Fruit fly (Drosophila melanogaster) whole organism, embryonic: ENCODE measurements around the gene CG13481.

ENCODE experiments used
- Blimp-1 ChIP-seq: fragments of 200-800 bp; sonication (Bioruptor generic); optimal IDR thresholded peaks from 3 replicates; lab custom pipeline; 2018; ENCODE audit warnings: missing biosample characterization, missing genetic modification characterization, mild to moderate bottlenecking, moderate library complexity, missing genetic modification reagents
- CG10209 ChIP-seq: fragments of 200-800 bp; sonication (Bioruptor generic); optimal IDR thresholded peaks from 3 replicates; lab custom pipeline; 2017; ENCODE audit warnings: missing biosample characterization, mild to moderate bottlenecking, missing genetic modification characterization, missing genetic modification reagents
- CG10431 ChIP-seq: fragments of 200-800 bp; sonication (Bioruptor generic); optimal IDR thresholded peaks from 3 replicates; lab custom pipeline; 2018; ENCODE audit warnings: missing biosample characterization, mild to moderate bottlenecking, missing genetic modification characterization
- CG10959 ChIP-seq: fragments of 200-800 bp; sonication (Bioruptor generic); IDR thresholded peaks from 2 replicates; pipeline ENCODE4 v1.3.6; 2022; ENCODE audit warnings: missing biosample characterization, missing genetic modification characterization
- CG11723 ChIP-seq: fragments of 200-800 bp; sonication (Bioruptor generic); optimal IDR thresholded peaks from 2 replicates; lab custom pipeline; 2017; ENCODE audit warnings: missing biosample characterization, mild to moderate bottlenecking, missing genetic modification characterization
- CG12071 ChIP-seq: fragments of 200-800 bp; sonication (Bioruptor generic); optimal IDR thresholded peaks from 3 replicates; lab custom pipeline; 2018; ENCODE audit warnings: missing biosample characterization, mild to moderate bottlenecking, missing genetic modification characterization
- CG1233 ChIP-seq: fragments of 200-800 bp; sonication (Bioruptor generic); optimal IDR thresholded peaks from 4 replicates; lab custom pipeline; 2018; ENCODE audit warnings: missing biosample characterization, mild to moderate bottlenecking, missing genetic modification characterization
- CG12391 ChIP-seq: fragments of 200-800 bp; sonication (Bioruptor generic); optimal IDR thresholded peaks from 3 replicates; lab custom pipeline; 2018; ENCODE audit warnings: missing biosample characterization, mild to moderate bottlenecking, missing genetic modification characterization, moderate library complexity
- CG13424 ChIP-seq: fragments of 200-800 bp; sonication (Bioruptor generic); optimal IDR thresholded peaks from 2 replicates; lab custom pipeline; 2019; ENCODE audit warnings: missing biosample characterization, mild to moderate bottlenecking, missing genetic modification characterization, moderate library complexity
- CG15269 ChIP-seq: fragments of 200-800 bp; sonication (Bioruptor generic); optimal IDR thresholded peaks from 2 replicates; lab custom pipeline; 2018; ENCODE audit warnings: missing biosample characterization, mild to moderate bottlenecking, missing genetic modification characterization, moderate library complexity
- CG15601 ChIP-seq: fragments of 200-800 bp; sonication (Bioruptor generic); optimal IDR thresholded peaks from 3 replicates; lab custom pipeline; 2019; ENCODE audit warnings: missing biosample characterization, mild to moderate bottlenecking, missing genetic modification characterization, moderate library complexity
- CG17568 ChIP-seq: fragments of 200-800 bp; sonication (Bioruptor generic); optimal IDR thresholded peaks from 2 replicates; lab custom pipeline; 2018; ENCODE audit warnings: missing biosample characterization, mild to moderate bottlenecking, missing genetic modification characterization, moderate library complexity
- CG18599 ChIP-seq: fragments of 200-800 bp; sonication (Bioruptor generic); optimal IDR thresholded peaks from 3 replicates; lab custom pipeline; 2017; ENCODE audit warnings: missing biosample characterization, missing genetic modification characterization, mild to moderate bottlenecking, moderate library complexity, missing genetic modification reagents
- CG2202 ChIP-seq: fragments of 200-800 bp; sonication (Bioruptor generic); optimal IDR thresholded peaks from 2 replicates; lab custom pipeline; 2018; ENCODE audit warnings: missing biosample characterization, mild to moderate bottlenecking, missing genetic modification characterization
- CG2678 ChIP-seq: fragments of 200-800 bp; sonication (Bioruptor generic); optimal IDR thresholded peaks from 3 replicates; lab custom pipeline; 2019; ENCODE audit warnings: missing biosample characterization, mild to moderate bottlenecking, missing genetic modification characterization, moderate library complexity
- CG2712 ChIP-seq: fragments of 200-800 bp; optimal IDR thresholded peaks from 3 replicates; lab custom pipeline; 2019; ENCODE audit warnings: missing biosample characterization, mild to moderate bottlenecking, missing genetic modification characterization, moderate library complexity
- CG33557 ChIP-seq: fragments of 200-800 bp; sonication (Bioruptor generic); optimal IDR thresholded peaks from 2 replicates; lab custom pipeline; 2019; ENCODE audit warnings: missing biosample characterization, mild to moderate bottlenecking, missing genetic modification characterization, moderate library complexity
- CG4707 ChIP-seq: fragments of 200-800 bp; sonication (Bioruptor generic); optimal IDR thresholded peaks from 2 replicates; lab custom pipeline; 2018; ENCODE audit warnings: missing biosample characterization, mild to moderate bottlenecking, missing genetic modification characterization, moderate library complexity
- CG5180 ChIP-seq: fragments of 200-800 bp; sonication (Bioruptor generic); optimal IDR thresholded peaks from 3 replicates; lab custom pipeline; 2017; ENCODE audit warnings: missing biosample characterization, missing genetic modification characterization, mild to moderate bottlenecking, moderate library complexity, missing genetic modification reagents
- CG6254 ChIP-seq: fragments of 200-800 bp; sonication (Bioruptor generic); optimal IDR thresholded peaks from 3 replicates; lab custom pipeline; 2017; ENCODE audit warnings: mild to moderate bottlenecking, missing biosample characterization, missing genetic modification reagents, missing genetic modification characterization
- CG7357 ChIP-seq: fragments of 200-800 bp; sonication (Bioruptor generic); IDR thresholded peaks from 3 replicates; pipeline ENCODE4 v1.3.6; 2022; ENCODE audit warnings: missing biosample characterization, missing genetic modification characterization
- CG7987 ChIP-seq: fragments of 200-800 bp; sonication (Bioruptor generic); optimal IDR thresholded peaks from 2 replicates; lab custom pipeline; 2018; ENCODE audit warnings: missing biosample characterization, mild to moderate bottlenecking, missing genetic modification characterization, moderate library complexity
- CG8359 ChIP-seq: fragments of 200-800 bp; sonication (Bioruptor generic); optimal IDR thresholded peaks from 2 replicates; lab custom pipeline; 2017; ENCODE audit warnings: missing biosample characterization, mild to moderate bottlenecking, missing genetic modification characterization, borderline replicate concordance
- CG9609 ChIP-seq: fragments of 200-800 bp; sonication (Bioruptor generic); optimal IDR thresholded peaks from 3 replicates; lab custom pipeline; 2016; ENCODE audit warnings: missing biosample characterization, missing genetic modification characterization
- Drgx ChIP-seq: fragments of 200-800 bp; sonication (Bioruptor generic); IDR thresholded peaks from 2 replicates; pipeline ENCODE4 v1.3.6; 2022; ENCODE audit warnings: missing biosample characterization, missing genetic modification characterization
- Eip74EF ChIP-seq, 2 experiments: fragments of 200-800 bp in 1 of 2; fragments of >200 bp in 1 of 2; sonication (Bioruptor generic) in 1 of 2; optimal IDR thresholded peaks; 2 replicates each; lab custom pipeline; 2017 to 2019; ENCODE audit warnings: missing biosample characterization in 2 of 2, missing genetic modification characterization in 2 of 2, mild to moderate bottlenecking in 1 of 2, moderate library complexity in 1 of 2
- Fer1 ChIP-seq: fragments of 200-800 bp; sonication (Bioruptor generic); optimal IDR thresholded peaks from 2 replicates; lab custom pipeline; 2017; ENCODE audit warnings: missing biosample characterization, mild to moderate bottlenecking, missing genetic modification characterization
- HHEX ChIP-seq: fragments of 200-800 bp; sonication (Bioruptor generic); optimal IDR thresholded peaks from 3 replicates; lab custom pipeline; 2017; ENCODE audit warnings: missing biosample characterization, mild to moderate bottlenecking, missing genetic modification characterization, missing genetic modification reagents
- Hmr ChIP-seq: fragments of 200-800 bp; sonication (Bioruptor generic); optimal IDR thresholded peaks from 3 replicates; lab custom pipeline; 2017; ENCODE audit warnings: mild to moderate bottlenecking, missing biosample characterization, missing genetic modification reagents, missing genetic modification characterization
- Med ChIP-seq: fragments of 200-800 bp; sonication (Bioruptor generic); peaks from one replicate; lab custom pipeline; 2016; ENCODE audit warnings: missing biosample characterization, missing genetic modification characterization, mild to moderate bottlenecking, inconsistent platforms, moderate library complexity
- Nf-YA ChIP-seq: fragments of 200-800 bp; sonication (Bioruptor generic); IDR thresholded peaks from 2 replicates; pipeline ENCODE4 v1.3.6; 2022; ENCODE audit warnings: missing biosample characterization, missing genetic modification characterization
- Sox102F ChIP-seq: fragments of 200-800 bp; sonication (Bioruptor generic); optimal IDR thresholded peaks from 2 replicates; lab custom pipeline; 2018; ENCODE audit warnings: missing biosample characterization, mild to moderate bottlenecking, missing genetic modification characterization, moderate library complexity
- Taf1 ChIP-seq: fragments of 200-800 bp; sonication (Bioruptor generic); IDR thresholded peaks from 2 replicates; pipeline ENCODE4 v1.3.6; 2022; ENCODE audit warnings: missing biosample characterization, missing genetic modification characterization
- exex ChIP-seq: fragments of 200-800 bp; sonication (Bioruptor generic); optimal IDR thresholded peaks from 4 replicates; lab custom pipeline; 2018; ENCODE audit warnings: missing biosample characterization, mild to moderate bottlenecking, missing genetic modification characterization, moderate library complexity
- fd64A ChIP-seq: fragments of 200-800 bp; sonication (Bioruptor generic); optimal IDR thresholded peaks from 3 replicates; lab custom pipeline; 2018; ENCODE audit warnings: missing biosample characterization, mild to moderate bottlenecking, missing genetic modification characterization
- gem ChIP-seq: fragments of 200-800 bp; sonication (Bioruptor generic); optimal IDR thresholded peaks from 2 replicates; lab custom pipeline; 2019; ENCODE audit warnings: missing biosample characterization, mild to moderate bottlenecking, missing genetic modification characterization, moderate library complexity
- lab ChIP-seq: fragments of 200-800 bp; sonication (Bioruptor generic); optimal IDR thresholded peaks from 3 replicates; lab custom pipeline; 2017; ENCODE audit warnings: missing biosample characterization, missing genetic modification characterization, mild to moderate bottlenecking, moderate library complexity, missing genetic modification reagents
- lola ChIP-seq, 3 experiments: fragments of >200 bp in 2 of 3; fragments of 200-800 bp in 1 of 3; sonication (Bioruptor generic) in 1 of 3; optimal IDR thresholded peaks; 2 replicates each; lab custom pipeline; 2017 to 2019; ENCODE audit warnings: missing biosample characterization in 3 of 3, missing genetic modification characterization in 3 of 3, mild to moderate bottlenecking in 1 of 3, moderate library complexity in 1 of 3
- odd ChIP-seq: fragments of 200-800 bp; sonication (Bioruptor generic); optimal IDR thresholded peaks from 2 replicates; lab custom pipeline; 2017; ENCODE audit warnings: missing biosample characterization, mild to moderate bottlenecking, missing genetic modification characterization
- pan ChIP-seq, 4 experiments: fragments of >200 bp in 3 of 4; fragments of 200-800 bp in 1 of 4; sonication (Bioruptor generic) in 1 of 4; optimal IDR thresholded peaks in 3 of 4; IDR thresholded peaks in 1 of 4; 2 replicates each; pipeline versions ENCODE4 v1.3.6 to Lab custom; 2017 to 2022; ENCODE audit warnings: missing biosample characterization in 2 of 4, missing genetic modification characterization in 2 of 4, mixed read lengths in 1 of 4
- pnt ChIP-seq: fragments of 200-800 bp; sonication (Bioruptor generic); optimal IDR thresholded peaks from 3 replicates; lab custom pipeline; 2016; ENCODE audit warnings: missing biosample characterization, missing genetic modification characterization
- sens ChIP-seq: fragments of 200-800 bp; sonication (Bioruptor generic); peaks from one replicate; lab custom pipeline; 2016; ENCODE audit warnings: missing biosample characterization, missing genetic modification characterization
- sqz ChIP-seq: fragments of 200-800 bp; sonication (Bioruptor generic); optimal IDR thresholded peaks from 3 replicates; lab custom pipeline; 2018; ENCODE audit warnings: missing biosample characterization, mild to moderate bottlenecking, missing genetic modification characterization
- stwl ChIP-seq: fragments of 200-800 bp; sonication (Bioruptor generic); optimal IDR thresholded peaks from 3 replicates; lab custom pipeline; 2018; ENCODE audit warnings: missing biosample characterization, mild to moderate bottlenecking, missing genetic modification characterization, moderate library complexity
- unpg ChIP-seq: fragments of 200-800 bp; sonication (Bioruptor generic); optimal IDR thresholded peaks from 3 replicates; lab custom pipeline; 2018; ENCODE audit warnings: missing biosample characterization, mild to moderate bottlenecking, missing genetic modification characterization, moderate library complexity

Gene CG13481

DNA sequence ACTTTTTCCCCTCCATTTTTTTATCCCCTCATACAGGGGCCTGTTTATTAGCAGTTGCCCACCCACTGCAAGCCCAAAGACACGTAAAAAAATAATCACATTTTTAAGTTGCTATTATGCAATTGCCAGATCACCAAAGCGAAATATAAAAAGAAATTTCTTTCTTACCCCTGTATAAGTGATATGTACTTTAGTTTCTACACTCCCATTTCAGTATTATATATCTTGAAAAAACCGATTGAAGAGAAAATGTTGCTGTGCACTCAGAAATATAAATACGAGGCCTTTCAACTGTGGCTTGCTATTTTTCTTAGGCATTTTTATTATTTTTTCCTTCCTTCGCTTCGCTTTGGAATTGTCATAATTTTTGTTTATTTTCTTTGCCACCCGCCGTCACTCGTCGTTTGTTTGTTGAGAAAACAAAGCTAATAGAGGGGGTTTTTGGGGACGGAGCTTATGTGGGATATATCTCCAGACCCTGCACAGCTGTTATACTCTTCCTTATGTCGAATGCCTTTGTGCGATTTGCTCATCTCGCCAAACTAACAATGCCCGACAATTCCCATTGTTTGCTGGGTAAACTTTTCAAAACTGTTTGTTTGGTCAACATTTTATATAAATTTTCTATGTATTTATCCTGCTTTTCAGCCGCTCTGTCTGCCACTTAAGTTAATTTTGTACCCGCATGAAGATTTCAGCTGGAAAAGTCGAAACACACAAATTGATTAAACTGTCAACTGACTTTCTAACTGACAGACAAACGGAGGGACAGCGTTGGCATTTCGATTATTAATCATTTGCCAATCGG is 15.0 kb downstream of the CG13481 start (continued):
- TF ChIP-seq CG2712 (tag; lab: Kevin White, UChicago) (peak; percentile 41), odd (GFP tag; lab: Kevin White, UChicago) (peak; percentile 7), CG4707 (GFP tag; lab: Kevin White, UChicago) (no peak), pnt (no peak), Nf-YA (GFP tag; lab: Robert Waterston, UW) (no peak), CG15601 (tag; lab: Kevin White, UChicago) (peak; percentile 50), lab (GFP tag; lab: Kevin White, UChicago) (peak; percentile 51), CG10209 (GFP tag; lab: Kevin White, UChicago) (peak; percentile 29), pan (optimal IDR thresholded peaks at IDR 0.05; lab: Kevin White, UChicago) (no peak), pan (GFP tag; optimal IDR thresholded peaks at IDR 0.05 in 1 of 2, IDR thresholded peaks at IDR 0.05 in 1 of 2) (peak in 1 of 2 experiments; percentile 9), unpg (peak; percentile 13), CG18599 (GFP tag; lab: Kevin White, UChicago) (peak; percentile 44), Taf1 (GFP tag; lab: Robert Waterston, UW) (no peak), CG11723 (GFP tag; lab: Kevin White, UChicago) (no peak), fd64A (GFP tag; lab: Kevin White, UChicago) (peak; percentile 21), CG7357 (GFP tag; lab: Robert Waterston, UW) (no peak), exex (peak; percentile 1), CG7987 (GFP tag; lab: Kevin White, UChicago) (no peak), Sox102F (GFP tag; lab: Kevin White, UChicago) (peak; percentile 9), Eip74EF (GFP tag; optimal IDR thresholded peaks at IDR 0.05; lab: Kevin White, UChicago) (peak in 1 of 2 experiments; percentile 2), sqz (GFP tag; lab: Kevin White, UChicago) (peak; percentile 8), Fer1 (GFP tag; lab: Kevin White, UChicago) (peak; percentile 29), sens (GFP tag; lab: Kevin White, UChicago) (peak; percentile 27), Hmr (GFP tag; lab: Kevin White, UChicago) (peak; percentile 21), CG17568 (GFP tag; lab: Kevin White, UChicago) (peak; percentile 46), CG5180 (GFP tag; lab: Kevin White, UChicago) (peak; percentile 15), CG33557 (peak; percentile 62), CG9609 (GFP tag; lab: Kevin White, UChicago) (no peak), CG13424 (tag; lab: Kevin White, UChicago) (peak; percentile 10), lola (GFP tag; optimal IDR thresholded peaks at IDR 0.05; lab: Kevin White, UChicago) (peak in 1 of 3 experiments; percentile 30), Med (GFP tag; lab: Kevin White, UChicago) (peak; percentile 88), CG12071 (peak; percentile 22), CG8359 (GFP tag; lab: Kevin White, UChicago) (peak; percentile 17), CG10431 (GFP tag; lab: Kevin White, UChicago) (peak; percentile 20), stwl (tag; lab: Kevin White, UChicago) (peak; percentile 12), CG12391 (peak; percentile 36), Drgx (GFP tag; lab: Robert Waterston, UW) (peak; percentile 40; the same call in 1 of the 2 replicates), CG2202 (tag; lab: Kevin White, UChicago) (peak; percentile 37), CG1233 (GFP tag; lab: Kevin White, UChicago) (peak; percentile 38), CG6254 (GFP tag; lab: Kevin White, UChicago) (no peak), CG2678 (peak; percentile 45), CG15269 (tag; lab: Kevin White, UChicago) (no peak), gem (tag; lab: Kevin White, UChicago) (peak; percentile 35), Blimp-1 (GFP tag; lab: Kevin White, UChicago) (peak; percentile 27), HHEX (GFP tag; lab: Kevin White, UChicago) (peak; percentile 18), CG10959 (no peak)
